Worm (Caenorhabditis elegans): ENCODE measurements around the gene dsl-4.
A peak's percentile ranks its signal among the peaks of the same experiment; 100 is the strongest.

The dsl-4 gene

ce11 chrX:14101986-14102385, 11.8 kb downstream of the dsl-4 start, which contains the start of gene F16B12.6 (continued):
- TF ChIP-seq nhr-77 (tag; optimal IDR thresholded peaks at IDR 0.05) (peak; percentile 63), snu-23 (GFP tag; optimal IDR thresholded peaks at IDR 0.05) (peak; percentile 91), unc-30 (tag; optimal IDR thresholded peaks at IDR 0.05) (no peak), hpl-2 (GFP tag; optimal IDR thresholded peaks at IDR 0.05) (no peak), ama-1 (optimal IDR thresholded peaks at IDR 0.05) (no peak), hlh-4 (tag; optimal IDR thresholded peaks at IDR 0.05) (no peak), C16A3.4 (tag; optimal IDR thresholded peaks at IDR 0.05) (peak; percentile 79), tlp-1 (tag; optimal IDR thresholded peaks at IDR 0.05) (no peak), vab-15 (tag; optimal IDR thresholded peaks at IDR 0.05) (no peak), lsy-2 (tag; optimal IDR thresholded peaks at IDR 0.05) (peak; percentile 71 to 83), nhr-76 (tag; optimal IDR thresholded peaks at IDR 0.05) (no peak), lin-14 (GFP tag; optimal IDR thresholded peaks at IDR 0.05) (peak; percentile 97), unc-98 (GFP tag; IDR thresholded peaks at IDR 0.05) (no peak), alr-1 (tag; optimal IDR thresholded peaks at IDR 0.05; ENCODE audit: borderline replicate concordance) (no peak), fkh-4 (tag; optimal IDR thresholded peaks at IDR 0.05; ENCODE audit: borderline replicate concordance) (no peak), mdl-1 (tag; optimal IDR thresholded peaks at IDR 0.05) (peak in 1 of 2 experiments; percentile 44), lin-39 (tag; optimal IDR thresholded peaks at IDR 0.05) (no peak), fkh-10 (GFP tag; optimal IDR thresholded peaks at IDR 0.05) (peak; percentile 28), skn-1 (tag; optimal IDR thresholded peaks at IDR 0.05) (peak; percentile 75), dsc-1 (tag; optimal IDR thresholded peaks at IDR 0.05) (peak; percentile 54), fos-1 (tag; optimal IDR thresholded peaks at IDR 0.05) (peak; percentile 78), jun-1 (tag; optimal IDR thresholded peaks at IDR 0.05) (peak; percentile 52), pqm-1 (tag; optimal IDR thresholded peaks at IDR 0.05) (no peak), nhr-28 (tag; optimal IDR thresholded peaks at IDR 0.05) (no peak), ets-5 (GFP tag; IDR thresholded peaks at IDR 0.05) (no peak), elt-2 (tag; optimal IDR thresholded peaks at IDR 0.05) (peak; percentile 23), egl-27 (tag; optimal IDR thresholded peaks at IDR 0.05) (no peak), sptf-1 (tag; optimal IDR thresholded peaks at IDR 0.05) (no peak), nhr-237 (tag; optimal IDR thresholded peaks at IDR 0.05) (no peak), sox-4 (tag; optimal IDR thresholded peaks at IDR 0.05) (no peak), efl-1 (optimal IDR thresholded peaks at IDR 0.05) (peak; percentile 81 to 99), efl-1 (GFP tag; optimal IDR thresholded peaks at IDR 0.05 in 1 of 2) (peak; percentile 79 to 97), sup-37 (GFP tag; optimal IDR thresholded peaks at IDR 0.05) (no peak), unc-130 (tag; optimal IDR thresholded peaks at IDR 0.05) (peak; percentile 19), zag-1 (tag; optimal IDR thresholded peaks at IDR 0.05) (no peak), swsn-7 (tag; optimal IDR thresholded peaks at IDR 0.05) (peak; percentile 82), aha-1 (tag; optimal IDR thresholded peaks at IDR 0.05) (no peak), pag-3 (tag; optimal IDR thresholded peaks at IDR 0.05; ENCODE audit: borderline replicate concordance, insufficient read depth) (no peak)

ce11 chrX:14102474-14102873, 12.3 kb downstream of the dsl-4 start:
- TF ChIP-seq efl-1 (optimal IDR thresholded peaks at IDR 0.05): no peak
- peak in 1 of 2 experiments; percentile 42 for TF ChIP-seq efl-1 (GFP tag; optimal IDR thresholded peaks at IDR 0.05 in 1 of 2)
- TF ChIP-seq C16A3.4 (tag; optimal IDR thresholded peaks at IDR 0.05): no peak

DNA sequence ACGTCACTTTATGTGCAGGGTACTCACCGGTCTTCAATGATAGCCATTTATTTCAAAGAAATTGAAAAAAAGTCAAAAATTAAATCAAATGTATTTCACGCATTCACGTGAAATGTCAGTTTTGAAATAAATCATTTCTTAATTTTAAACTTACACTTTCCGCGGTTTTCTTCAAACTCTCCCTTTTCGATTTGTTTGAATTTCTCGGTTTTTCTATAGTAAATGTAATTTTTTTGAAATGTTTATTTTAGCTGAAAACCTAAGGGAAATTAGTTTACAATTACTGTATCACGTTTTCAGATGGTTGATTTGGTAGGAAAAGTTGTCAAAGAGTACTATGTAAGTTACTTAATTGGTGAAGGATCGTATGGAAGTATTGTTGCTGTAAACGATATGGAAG, 18.1 kb downstream of the dsl-4 start, which contains the start of gene F16B12.7:
TSS of gene F16B12.7 (plus strand) at position 301 of the 400 bp plus-strand sequence.
- no peak for TF ChIP-seq nhr-77 (tag; optimal IDR thresholded peaks at IDR 0.05)
- TF ChIP-seq nhr-28 (tag; optimal IDR thresholded peaks at IDR 0.05): no peak
- TF ChIP-seq zip-4 (GFP tag; optimal IDR thresholded peaks at IDR 0.05): no peak
- TF ChIP-seq efl-1 (optimal IDR thresholded peaks at IDR 0.05): no peak
- peak in 1 of 2 experiments; percentile 12 for TF ChIP-seq efl-1 (GFP tag; optimal IDR thresholded peaks at IDR 0.05 in 1 of 2)

DNA sequence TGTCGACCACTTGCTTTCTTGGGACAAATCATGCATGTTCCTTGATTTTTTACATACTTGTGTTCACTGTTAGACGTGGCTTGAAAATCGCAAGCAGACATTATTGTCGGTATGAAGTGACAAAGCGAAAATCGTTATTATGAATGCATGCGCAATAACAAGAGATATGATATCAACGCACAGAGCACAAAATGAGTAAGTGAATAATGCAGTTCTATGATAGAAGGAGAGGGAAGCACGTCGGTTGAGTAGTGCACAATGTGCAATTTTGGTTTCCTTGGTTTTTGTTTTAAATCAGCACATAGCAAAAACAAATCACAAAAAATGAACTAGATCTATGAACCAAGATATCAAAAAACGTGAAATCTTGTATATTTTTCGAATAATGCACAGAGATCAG, 23.2 kb downstream of the dsl-4 start, which contains the start of gene nhr-281:
TSS of gene nhr-281 (minus strand) at position 101 of the 400 bp plus-strand sequence.
- no peak for TF ChIP-seq elt-3 (tag; optimal IDR thresholded peaks at IDR 0.05)
- TF ChIP-seq pqm-1 (tag; optimal IDR thresholded peaks at IDR 0.05): no peak
- no peak for TF ChIP-seq isw-1 (GFP tag; IDR thresholded peaks at IDR 0.05)
- no peak for TF ChIP-seq fos-1 (tag; optimal IDR thresholded peaks at IDR 0.05)
- no peak for TF ChIP-seq unc-30 (tag; optimal IDR thresholded peaks at IDR 0.05)
- no peak for TF ChIP-seq dsc-1 (tag; optimal IDR thresholded peaks at IDR 0.05)
- TF ChIP-seq hpl-2 (GFP tag; optimal IDR thresholded peaks at IDR 0.05): no peak
- TF ChIP-seq zip-4 (GFP tag; optimal IDR thresholded peaks at IDR 0.05): no peak
- no peak for TF ChIP-seq ceh-90 (tag; optimal IDR thresholded peaks at IDR 0.05)
- TF ChIP-seq unc-98 (GFP tag; IDR thresholded peaks at IDR 0.05): no peak
- no peak for TF ChIP-seq nhr-12 (tag; optimal IDR thresholded peaks at IDR 0.05)
